Worm (Caenorhabditis elegans) whole organism, late embryonic: ENCODE results near the gene F57H12.5.

Source experiments
- C38D4.7 ChIP-seq: fragments of 200-800 bp; sonication (Bioruptor generic); optimal IDR thresholded peaks from 2 replicates; lab custom pipeline; 2018; ENCODE audit warnings: mild to moderate bottlenecking, missing genetic modification characterization, moderate library complexity, missing compliant biosample characterization
- F13H6.1 ChIP-seq: sonication (generic microtip); optimal IDR thresholded peaks from 2 replicates; lab custom pipeline; 2016; ENCODE audit warnings: missing genetic modification characterization, missing compliant biosample characterization
- Y22D7AL.16 ChIP-seq: sonication (generic microtip); optimal IDR thresholded peaks from 2 replicates; lab custom pipeline; 2016; ENCODE audit warnings: missing genetic modification characterization, missing compliant biosample characterization
- ceh-14 ChIP-seq: sonication (generic microtip); optimal IDR thresholded peaks from 2 replicates; lab custom pipeline; 2016; ENCODE audit warnings: missing genotype, missing genetic modification characterization, missing compliant biosample characterization
- ceh-18 ChIP-seq: sonication (generic microtip); optimal IDR thresholded peaks from 2 replicates; lab custom pipeline; 2016; ENCODE audit warnings: missing genetic modification characterization, missing compliant biosample characterization
- ceh-24 ChIP-seq: sonication (generic microtip); optimal IDR thresholded peaks from 2 replicates; lab custom pipeline; 2016; ENCODE audit warnings: mild to moderate bottlenecking, missing genetic modification characterization, missing compliant biosample characterization
- ceh-31 ChIP-seq: sonication (generic microtip); optimal IDR thresholded peaks from 2 replicates; lab custom pipeline; 2016; ENCODE audit warnings: missing genetic modification characterization, missing compliant biosample characterization
- ceh-34 ChIP-seq: sonication (generic microtip); optimal IDR thresholded peaks from 2 replicates; lab custom pipeline; 2016; ENCODE audit warnings: mild to moderate bottlenecking, missing genetic modification characterization, missing compliant biosample characterization
- ceh-45 ChIP-seq: fragments of 200-800 bp; sonication (Bioruptor generic); IDR thresholded peaks from 2 replicates; pipeline ENCODE4 v1.3.6; 2022; ENCODE audit warnings: missing genetic modification reagents, missing genetic modification characterization, missing compliant biosample characterization
- ceh-6 ChIP-seq: fragments of 200-800 bp; sonication (Bioruptor generic); optimal IDR thresholded peaks from 2 replicates; lab custom pipeline; 2018; ENCODE audit warnings: mild to moderate bottlenecking, missing genetic modification characterization, missing compliant biosample characterization
- ceh-9 ChIP-seq: sonication (generic microtip); optimal IDR thresholded peaks from 2 replicates; lab custom pipeline; 2016; ENCODE audit warnings: mild to moderate bottlenecking, missing genetic modification characterization, inconsistent platforms, missing compliant biosample characterization
- dve-1 ChIP-seq: sonication (generic microtip); optimal IDR thresholded peaks from 2 replicates; lab custom pipeline; 2017; ENCODE audit warnings: antibody characterized with exemption, mild to moderate bottlenecking, missing genetic modification characterization, missing compliant biosample characterization
- elt-2 ChIP-seq: sonication (generic microtip); optimal IDR thresholded peaks from 2 replicates; lab custom pipeline; 2016; ENCODE audit warnings: missing genetic modification reagents, missing genetic modification characterization, missing compliant biosample characterization
- ets-4 ChIP-seq: sonication (generic microtip); optimal IDR thresholded peaks from 2 replicates; lab custom pipeline; 2016; ENCODE audit warnings: missing genetic modification characterization, missing compliant biosample characterization
- fkh-10 ChIP-seq: fragments of 150-350 bp; optimal IDR thresholded peaks from 2 replicates; lab custom pipeline; 2014; ENCODE audit warnings: missing biosample characterization, missing genetic modification reagents, missing genetic modification characterization
- hlh-13 ChIP-seq: fragments of 200-800 bp; sonication (Bioruptor generic); optimal IDR thresholded peaks from 2 replicates; lab custom pipeline; 2018; ENCODE audit warnings: mild to moderate bottlenecking, missing genetic modification characterization, missing compliant biosample characterization
- hlh-15 ChIP-seq: sonication (generic microtip); optimal IDR thresholded peaks from 2 replicates; lab custom pipeline; 2016; ENCODE audit warnings: missing genetic modification characterization, missing compliant biosample characterization
- hlh-30 ChIP-seq: sonication (generic microtip); optimal IDR thresholded peaks from 2 replicates; lab custom pipeline; 2017; ENCODE audit warnings: antibody characterized with exemption, missing genetic modification characterization, missing compliant biosample characterization; ENCODE audit not compliant: insufficient read depth
- hlh-6 ChIP-seq: sonication (generic microtip); optimal IDR thresholded peaks from 2 replicates; lab custom pipeline; 2016; ENCODE audit warnings: missing genotype, missing genetic modification characterization, missing compliant biosample characterization
- lim-6 ChIP-seq: sonication (generic microtip); optimal IDR thresholded peaks from 2 replicates; lab custom pipeline; 2016; ENCODE audit warnings: missing genetic modification characterization, missing compliant biosample characterization
- lin-11 ChIP-seq: fragments of 200-800 bp; sonication (Bioruptor generic); optimal IDR thresholded peaks from 2 replicates; lab custom pipeline; 2018; ENCODE audit warnings: mild to moderate bottlenecking, missing genetic modification characterization, missing compliant biosample characterization
- madf-2 ChIP-seq: sonication (generic microtip); optimal IDR thresholded peaks from 2 replicates; lab custom pipeline; 2017; ENCODE audit warnings: missing genetic modification characterization, missing compliant biosample characterization
- nfya-1 ChIP-seq: sonication (generic microtip); optimal IDR thresholded peaks from 2 replicates; lab custom pipeline; 2017; ENCODE audit warnings: missing genetic modification characterization, mild to moderate bottlenecking, missing compliant biosample characterization, antibody characterized with exemption, moderate library complexity
- nhr-11 ChIP-seq: fragments of 150-350 bp; optimal IDR thresholded peaks from 2 replicates; lab custom pipeline; 2014; ENCODE audit warnings: missing biosample characterization, missing genetic modification characterization
- npax-4 ChIP-seq: sonication (generic microtip); optimal IDR thresholded peaks from 2 replicates; lab custom pipeline; 2016; ENCODE audit warnings: missing genetic modification characterization, missing compliant biosample characterization
- pag-3 ChIP-seq: sonication (generic microtip); optimal IDR thresholded peaks from 2 replicates; lab custom pipeline; 2016; ENCODE audit warnings: missing compliant biosample characterization, missing genetic modification characterization, borderline replicate concordance
- pat-9 ChIP-seq: fragments of 200-800 bp; sonication (Bioruptor generic); optimal IDR thresholded peaks from 2 replicates; lab custom pipeline; 2018; ENCODE audit warnings: mild to moderate bottlenecking, missing genetic modification characterization, moderate library complexity, missing compliant biosample characterization
- pax-1 ChIP-seq: fragments of 150-350 bp; optimal IDR thresholded peaks from 2 replicates; lab custom pipeline; 2014; ENCODE audit warnings: missing biosample characterization, missing genetic modification characterization
- pha-2 ChIP-seq: sonication (generic microtip); optimal IDR thresholded peaks from 2 replicates; lab custom pipeline; 2017; ENCODE audit warnings: mild to moderate bottlenecking, missing genetic modification characterization, missing compliant biosample characterization
- rnt-1 ChIP-seq: sonication (generic microtip); optimal IDR thresholded peaks from 2 replicates; lab custom pipeline; 2016; ENCODE audit warnings: missing genetic modification characterization, missing compliant biosample characterization
- sdc-2 ChIP-seq: sonication (generic microtip); optimal IDR thresholded peaks from 2 replicates; lab custom pipeline; 2016; ENCODE audit warnings: missing genotype, missing genetic modification characterization, missing compliant biosample characterization
- sox-4 ChIP-seq: sonication (generic microtip); optimal IDR thresholded peaks from 2 replicates; lab custom pipeline; 2017; ENCODE audit warnings: mild to moderate bottlenecking, missing genetic modification characterization, inconsistent platforms, missing compliant biosample characterization
- unc-42 ChIP-seq: sonication (generic microtip); optimal IDR thresholded peaks from 2 replicates; lab custom pipeline; 2016; ENCODE audit warnings: missing genotype, missing genetic modification characterization, missing compliant biosample characterization
- ztf-16 ChIP-seq: sonication (generic microtip); optimal IDR thresholded peaks from 2 replicates; lab custom pipeline; 2017; ENCODE audit warnings: missing genetic modification characterization, missing compliant biosample characterization

F57H12.5 gene

DNA sequence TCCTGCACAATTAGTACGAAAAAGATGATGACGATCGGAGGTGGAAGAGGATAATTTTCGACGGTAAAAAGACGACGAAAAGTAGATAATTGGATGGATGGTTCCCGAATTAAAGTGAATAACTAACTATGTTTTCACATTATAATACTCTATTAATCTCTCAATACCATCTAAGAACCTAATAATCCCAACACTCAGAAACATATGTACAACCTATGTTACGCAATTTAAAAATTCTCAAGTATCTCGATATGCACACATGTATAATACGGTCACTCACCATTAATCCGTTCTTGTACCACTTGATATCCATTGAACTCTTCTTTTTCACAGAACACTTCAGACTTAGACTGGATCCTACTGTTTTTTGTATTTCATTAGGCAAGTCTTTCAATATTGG, 33.7 kb downstream of the F57H12.5 start:
- TF ChIP-seq rnt-1 (tag; lab: Kevin White, UChicago) (no peak), ceh-34 (tag; lab: Kevin White, UChicago) (no peak), ceh-6 (GFP tag; lab: Kevin White, UChicago) (no peak), ceh-31 (tag; lab: Kevin White, UChicago) (no peak), hlh-13 (GFP tag; lab: Kevin White, UChicago) (no peak)

DNA sequence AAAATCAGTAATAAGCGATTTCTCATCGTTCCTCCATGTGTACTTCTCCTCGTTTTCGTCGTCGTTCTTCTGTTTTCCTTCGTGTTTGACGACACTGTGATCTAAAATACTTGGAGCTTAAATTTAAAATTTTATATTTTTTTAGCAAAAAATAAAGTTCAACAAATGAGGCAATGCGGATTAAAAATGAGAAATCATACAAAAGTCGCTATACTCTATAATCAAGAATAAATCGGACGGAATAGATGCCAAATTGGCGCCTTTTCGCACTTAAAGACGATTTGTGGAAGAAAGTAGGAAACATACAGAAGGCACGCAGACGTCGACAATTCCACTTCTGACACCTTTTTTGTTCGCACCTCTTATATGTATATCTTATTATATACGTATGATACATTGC, 36.9 kb downstream of the F57H12.5 start, which contains the start of gene rig-4:
Gene rig-4 (minus strand): TSS at position 101 of the 400 bp plus-strand sequence.
- TF ChIP-seq ceh-14 (tag; lab: Kevin White, UChicago) (no peak), hlh-13 (GFP tag; lab: Kevin White, UChicago) (no peak), unc-42 (tag; lab: Kevin White, UChicago) (no peak), hlh-6 (tag; lab: Kevin White, UChicago) (no peak), elt-2 (no peak), hlh-30 (no peak)

DNA sequence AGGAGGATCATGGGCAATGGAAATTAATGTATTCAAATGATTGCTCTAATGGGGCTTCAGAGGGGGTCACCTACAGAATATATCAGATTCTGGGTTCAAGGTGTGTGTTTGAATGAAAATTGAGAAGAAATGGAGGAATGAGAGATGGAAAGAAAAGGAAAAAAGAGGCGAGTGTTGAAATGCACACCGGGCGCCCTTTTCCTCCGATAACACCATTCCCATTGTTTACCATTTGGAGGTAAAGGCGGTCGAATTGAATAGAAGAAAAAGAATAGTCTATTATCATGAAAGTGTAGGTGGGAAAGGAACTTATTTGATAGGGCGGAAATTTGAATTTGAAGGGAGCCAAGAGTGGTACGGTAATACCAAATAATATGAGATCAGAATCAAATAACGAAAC, 38.3 kb downstream of the F57H12.5 start:
- TF ChIP-seq sox-4 (tag; lab: Kevin White, UChicago), result no peak
- no peak for TF ChIP-seq fkh-10 (GFP tag; lab: Kevin White, UChicago)
- no peak for TF ChIP-seq pat-9
- no peak for TF ChIP-seq rnt-1 (tag; lab: Kevin White, UChicago)
- TF ChIP-seq ceh-18 (tag; lab: Kevin White, UChicago), result no peak
- no peak for TF ChIP-seq dve-1
- TF ChIP-seq elt-2, result no peak
- TF ChIP-seq ets-4 (tag; lab: Kevin White, UChicago), result no peak

DNA sequence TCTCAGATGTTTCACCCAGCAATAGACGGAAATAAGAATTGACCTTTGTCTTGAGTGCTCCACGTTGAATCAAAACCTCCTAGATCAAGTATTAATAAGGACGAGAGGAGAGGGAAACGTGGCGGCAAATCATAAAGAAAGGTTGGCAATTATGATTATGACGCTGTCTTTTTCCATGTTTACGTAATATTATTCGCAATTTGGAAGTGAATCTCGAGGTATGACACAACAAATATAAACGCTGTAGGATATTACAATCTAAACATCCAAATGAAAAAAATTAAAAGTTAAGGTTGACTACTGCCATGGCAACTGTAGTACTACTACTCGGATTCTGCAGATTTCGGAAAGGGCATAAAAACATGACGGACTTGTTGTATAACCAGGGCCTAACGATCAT, 39.1 kb downstream of the F57H12.5 start:
- no peak for TF ChIP-seq ceh-45
- TF ChIP-seq F13H6.1 (tag; lab: Kevin White, UChicago), result no peak
- TF ChIP-seq ceh-6 (GFP tag; lab: Kevin White, UChicago), result no peak
- TF ChIP-seq madf-2, result no peak
- no peak for TF ChIP-seq Y22D7AL.16 (tag; lab: Kevin White, UChicago)
- no peak for TF ChIP-seq pha-2 (tag; lab: Kevin White, UChicago)
- no peak for TF ChIP-seq pag-3 (tag; lab: Kevin White, UChicago)
- no peak for TF ChIP-seq npax-4
- no peak for TF ChIP-seq sdc-2 (tag; lab: Kevin White, UChicago)

DNA sequence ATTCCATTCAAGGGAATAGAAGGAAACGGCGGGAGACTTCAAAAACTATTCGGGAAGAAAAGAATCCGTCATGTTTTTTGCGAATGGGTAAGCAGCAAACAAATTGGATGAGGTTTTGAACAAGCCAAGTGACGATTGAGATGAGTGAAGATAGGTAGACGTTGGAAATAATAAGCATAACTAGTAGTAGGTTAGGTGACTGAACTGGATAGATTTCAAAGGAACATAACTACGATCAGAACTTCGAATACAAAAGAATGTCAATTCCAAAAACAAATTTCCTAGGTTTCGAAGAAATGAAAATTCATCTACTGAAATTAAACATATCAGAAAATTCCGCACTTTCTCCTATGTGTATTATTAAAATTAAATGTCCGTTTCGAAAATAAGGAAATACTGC, 40.4 kb downstream of the F57H12.5 start:
- TF ChIP-seq ceh-9 (tag; lab: Kevin White, UChicago) (no peak), elt-2 (no peak), hlh-15 (tag; lab: Kevin White, UChicago) (no peak), hlh-6 (tag; lab: Kevin White, UChicago) (no peak), pat-9 (no peak), hlh-13 (GFP tag; lab: Kevin White, UChicago) (no peak), ztf-16 (tag; lab: Kevin White, UChicago) (no peak), pax-1 (no peak), lin-11 (no peak), ets-4 (tag; lab: Kevin White, UChicago) (no peak)

DNA sequence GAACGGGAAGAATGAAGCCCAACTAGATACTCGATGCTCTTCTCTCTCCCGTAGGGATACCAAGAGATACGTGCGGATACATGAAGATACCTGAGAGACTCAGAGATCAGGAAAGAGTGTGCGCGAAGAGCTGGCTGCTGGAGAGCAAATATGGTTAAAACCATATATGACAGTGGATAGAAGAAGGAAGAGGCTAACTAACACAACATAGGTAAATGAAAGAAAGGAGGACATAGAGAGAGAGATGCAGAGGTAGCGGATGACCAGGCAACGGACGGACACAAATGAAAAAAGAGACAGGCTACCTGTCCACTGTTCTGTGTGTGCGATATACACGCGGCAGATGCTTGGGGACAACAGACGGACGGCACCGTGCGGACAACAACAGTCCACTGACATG, 41.0 kb downstream of the F57H12.5 start:
- TF ChIP-seq nfya-1 (peak; percentile 20), ceh-31 (tag; lab: Kevin White, UChicago) (peak; percentile 23), ets-4 (tag; lab: Kevin White, UChicago) (no peak), ceh-34 (tag; lab: Kevin White, UChicago) (peak; percentile 62)

DNA sequence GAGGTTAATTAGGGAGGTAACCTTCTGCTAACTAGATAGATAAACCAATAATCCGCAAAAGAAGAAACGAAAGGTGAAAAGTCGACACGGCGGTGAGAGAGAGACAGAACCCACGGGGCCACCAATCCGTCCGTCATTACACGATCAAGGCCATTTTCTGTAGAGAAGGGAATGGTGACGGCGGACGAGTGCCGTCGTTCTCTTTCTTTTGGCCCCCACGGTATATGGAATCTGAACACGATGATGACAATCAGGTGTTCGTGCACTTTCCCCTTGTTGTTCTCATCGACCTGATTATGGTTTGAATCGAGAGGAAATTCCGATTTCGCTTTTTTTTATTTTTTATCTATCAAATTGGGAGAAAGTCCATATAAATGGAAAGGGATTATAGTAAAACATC, 42.3 kb downstream of the F57H12.5 start:
- TF ChIP-seq C38D4.7 (GFP tag; lab: Kevin White, UChicago) (no peak), hlh-30 (no peak), nhr-11 (no peak), lin-11 (no peak), pha-2 (tag; lab: Kevin White, UChicago) (no peak), ceh-24 (no peak), lim-6 (tag; lab: Kevin White, UChicago) (no peak)
